Worm (Caenorhabditis elegans): ENCODE data around the gene srg-69.

ce11 chrII:5374967-5375366 is 19.5 kb downstream of the srg-69 start, which contains the start of gene algn-2:
- TF ChIP-seq hmbx-1 (tag; optimal IDR thresholded peaks at IDR 0.05) (no peak), ama-1 (optimal IDR thresholded peaks at IDR 0.05) (no peak)

Data from whole organism, early embryonic.